Fruit fly (Drosophila melanogaster) whole organism, adult: ENCODE results near the gene Pez.

Experiments
- CG11617 ChIP-seq: fragments of 200-800 bp; sonication (Bioruptor generic); optimal IDR thresholded peaks from 2 replicates; lab custom pipeline; 2017; ENCODE audit warnings: mild to moderate bottlenecking, missing biosample characterization, missing genetic modification reagents, missing genetic modification characterization
- CG12768 ChIP-seq: fragments of 200-800 bp; sonication (Bioruptor generic); optimal IDR thresholded peaks from 2 replicates; lab custom pipeline; 2017; ENCODE audit warnings: missing biosample characterization, missing genetic modification characterization, mild to moderate bottlenecking, moderate library complexity, missing genetic modification reagents
- CG14711 ChIP-seq: fragments of 200-800 bp; sonication (Bioruptor generic); optimal IDR thresholded peaks from 2 replicates; lab custom pipeline; 2018; ENCODE audit warnings: missing biosample characterization, mild to moderate bottlenecking, missing genetic modification characterization, moderate library complexity
- CG1620 ChIP-seq: fragments of 200-800 bp; sonication (Bioruptor generic); optimal IDR thresholded peaks from 2 replicates; lab custom pipeline; 2016; ENCODE audit warnings: missing biosample characterization, missing genetic modification characterization
- CG33017 ChIP-seq: fragments of 200-800 bp; sonication (Bioruptor generic); optimal IDR thresholded peaks from 2 replicates; lab custom pipeline; 2018; ENCODE audit warnings: missing biosample characterization, mild to moderate bottlenecking, missing genetic modification characterization, moderate library complexity
- CG5204 ChIP-seq: fragments of 200-800 bp; sonication (Bioruptor generic); optimal IDR thresholded peaks from 2 replicates; lab custom pipeline; 2016; ENCODE audit warnings: missing biosample characterization, missing genetic modification characterization
- CG7045 ChIP-seq: fragments of 200-800 bp; sonication (Bioruptor generic); optimal IDR thresholded peaks from 2 replicates; lab custom pipeline; 2017; ENCODE audit warnings: missing biosample characterization, mild to moderate bottlenecking, missing genetic modification characterization
- CG7101 ChIP-seq: fragments of 200-800 bp; sonication (Bioruptor generic); optimal IDR thresholded peaks from 2 replicates; lab custom pipeline; 2018; ENCODE audit warnings: missing biosample characterization, mild to moderate bottlenecking, missing genetic modification characterization, moderate library complexity
- Clk ChIP-seq: fragments of 200-800 bp; sonication (Bioruptor generic); optimal IDR thresholded peaks from 2 replicates; lab custom pipeline; 2017; ENCODE audit warnings: missing biosample characterization, missing genetic modification characterization
- Crg-1 ChIP-seq: fragments of 200-800 bp; sonication (Bioruptor generic); optimal IDR thresholded peaks from 2 replicates; lab custom pipeline; 2016; ENCODE audit warnings: missing biosample characterization, missing genetic modification characterization
- Hr96 ChIP-seq: fragments of 200-800 bp; sonication (Bioruptor generic); optimal IDR thresholded peaks from 2 replicates; lab custom pipeline; 2016; ENCODE audit warnings: missing biosample characterization, missing genetic modification characterization
- Mnt ChIP-seq: fragments of 200-800 bp; sonication (Bioruptor generic); optimal IDR thresholded peaks from 2 replicates; lab custom pipeline; 2016; ENCODE audit warnings: missing biosample characterization, mild to moderate bottlenecking, missing genetic modification characterization
- bab1 ChIP-seq: fragments of 200-800 bp; sonication (Bioruptor generic); optimal IDR thresholded peaks from 3 replicates; lab custom pipeline; 2019; ENCODE audit warnings: missing biosample characterization, mild to moderate bottlenecking, missing genetic modification characterization, moderate library complexity
- cic ChIP-seq: fragments of 200-800 bp; sonication (Bioruptor generic); optimal IDR thresholded peaks from 2 replicates; lab custom pipeline; 2017; ENCODE audit warnings: missing biosample characterization, mild to moderate bottlenecking, missing genetic modification characterization, moderate library complexity
- cnc ChIP-seq, 2 experiments: fragments of >200 bp; optimal IDR thresholded peaks; 2 replicates each; lab custom pipeline; 2017
- kay ChIP-seq: fragments of 200-800 bp; sonication (Bioruptor generic); peaks from one replicate; lab custom pipeline; 2016; ENCODE audit warnings: missing biosample characterization, missing genetic modification characterization, borderline replicate concordance
- ovo ChIP-seq: fragments of 200-800 bp; sonication (Bioruptor generic); optimal IDR thresholded peaks from 2 replicates; lab custom pipeline; 2016; ENCODE audit warnings: missing biosample characterization, missing genetic modification characterization
- pad ChIP-seq: fragments of 200-800 bp; sonication (Bioruptor generic); optimal IDR thresholded peaks from 3 replicates; lab custom pipeline; 2017; ENCODE audit warnings: missing biosample characterization, missing genetic modification characterization, mild to moderate bottlenecking, moderate library complexity, missing genetic modification reagents
- tj ChIP-seq: fragments of 200-800 bp; sonication (Bioruptor generic); optimal IDR thresholded peaks from 3 replicates; lab custom pipeline; 2017; ENCODE audit warnings: missing biosample characterization, mild to moderate bottlenecking, missing genetic modification characterization, moderate library complexity
- toe ChIP-seq: fragments of 200-800 bp; sonication (Bioruptor generic); optimal IDR thresholded peaks from 2 replicates; lab custom pipeline; 2016; ENCODE audit warnings: missing biosample characterization, missing genetic modification characterization

Gene Pez

DNA sequence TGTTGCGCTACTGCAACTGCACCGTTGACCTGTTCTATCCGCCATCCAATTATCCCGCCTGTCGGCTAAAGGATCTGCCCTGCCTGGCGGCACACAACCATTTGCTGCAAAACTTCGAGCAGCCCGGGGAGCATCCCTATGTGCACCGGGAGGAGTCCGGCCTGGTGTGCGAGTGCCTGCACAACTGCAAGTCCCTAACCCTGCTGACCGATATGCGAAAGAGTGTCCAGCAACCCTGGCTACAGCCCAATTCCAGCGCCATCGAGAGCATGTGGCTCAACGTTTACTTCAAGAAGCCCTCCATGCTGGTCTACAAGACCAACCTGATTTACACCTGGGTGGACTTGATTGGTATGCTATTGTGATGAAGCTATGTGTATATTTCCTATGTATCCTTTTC lies 17.7 kb upstream of the Pez start:
- TF ChIP-seq tj (GFP tag; lab: Kevin White, UChicago) (no peak), CG33017 (tag; lab: Kevin White, UChicago) (no peak), cic (GFP tag; lab: Kevin White, UChicago) (no peak), CG14711 (tag; lab: Kevin White, UChicago) (no peak), CG7045 (GFP tag; lab: Kevin White, UChicago) (no peak), pad (GFP tag; lab: Kevin White, UChicago) (no peak), bab1 (GFP tag; lab: Kevin White, UChicago) (no peak), CG7101 (tag; lab: Kevin White, UChicago) (no peak), Hr96 (no peak), ovo (GFP tag; lab: Kevin White, UChicago) (no peak), toe (GFP tag; lab: Kevin White, UChicago) (no peak), cnc (optimal IDR thresholded peaks at IDR 0.05; lab: Kevin White, UChicago) (no peak), Clk (GFP tag; lab: Kevin White, UChicago) (no peak), CG1620 (GFP tag; lab: Kevin White, UChicago) (no peak), CG5204 (GFP tag; lab: Kevin White, UChicago) (no peak)

DNA sequence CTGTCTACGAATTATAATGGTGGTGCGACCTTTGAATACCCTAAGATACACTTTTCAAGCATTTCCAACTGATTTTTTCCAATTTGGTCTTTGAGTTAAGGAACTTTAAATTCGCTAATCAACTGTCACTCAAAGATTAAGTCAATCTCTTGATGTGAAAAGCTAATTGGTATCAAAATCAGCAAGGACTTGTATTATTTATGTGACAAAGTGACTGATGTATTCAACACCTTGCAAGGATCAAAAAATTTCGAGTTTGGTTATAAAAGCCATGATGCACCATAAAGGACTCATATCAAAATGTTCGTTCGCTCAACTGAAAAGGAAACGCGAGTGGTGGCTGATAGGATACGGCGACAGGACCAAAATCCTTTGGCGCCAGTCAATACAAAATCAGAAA lies 16.2 kb upstream of the Pez start, which contains the start of gene ppk14:
ppk14 (plus strand) TSS at position 301 of the 400 bp plus-strand sequence.
- TF ChIP-seq Crg-1 (GFP tag; lab: Kevin White, UChicago) (no peak), CG5204 (GFP tag; lab: Kevin White, UChicago) (no peak)

DNA sequence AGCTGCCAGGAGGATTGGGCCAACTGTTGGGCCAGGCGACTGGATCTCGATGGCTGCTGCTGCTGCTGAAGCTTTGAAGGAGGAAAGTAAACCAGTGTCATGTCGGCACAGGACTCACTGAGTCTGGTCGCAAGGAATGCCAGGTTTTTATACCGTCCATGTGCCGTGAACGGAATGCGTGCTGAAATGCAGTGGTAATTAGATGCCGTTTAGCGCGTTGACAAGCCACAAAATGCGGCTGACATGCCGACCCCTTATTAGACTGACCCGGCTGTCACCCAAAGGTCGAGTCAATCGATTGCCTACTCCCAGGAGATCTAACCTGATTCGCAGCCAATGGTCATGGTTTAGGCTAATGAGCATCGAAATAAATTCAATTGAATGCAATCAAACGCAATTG lies 15.8 kb upstream of the Pez start, which contains the start of gene ppk7:
ppk7 (minus strand) TSS at position 101 of the 400 bp plus-strand sequence.
- TF ChIP-seq CG5204 (GFP tag; lab: Kevin White, UChicago): no peak
- no peak for TF ChIP-seq pad (GFP tag; lab: Kevin White, UChicago)
- no peak for TF ChIP-seq Crg-1 (GFP tag; lab: Kevin White, UChicago)
- no peak for TF ChIP-seq Mnt (GFP tag; lab: Kevin White, UChicago)
- TF ChIP-seq CG12768 (GFP tag; lab: Kevin White, UChicago): no peak
- no peak for TF ChIP-seq Hr96
- TF ChIP-seq toe (GFP tag; lab: Kevin White, UChicago): no peak
- no peak for TF ChIP-seq CG14711 (tag; lab: Kevin White, UChicago)
- no peak for TF ChIP-seq cic (GFP tag; lab: Kevin White, UChicago)
- no peak for TF ChIP-seq CG7045 (GFP tag; lab: Kevin White, UChicago)
- no peak for TF ChIP-seq ovo (GFP tag; lab: Kevin White, UChicago)
- TF ChIP-seq cnc (optimal IDR thresholded peaks at IDR 0.05; lab: Kevin White, UChicago): no peak

DNA sequence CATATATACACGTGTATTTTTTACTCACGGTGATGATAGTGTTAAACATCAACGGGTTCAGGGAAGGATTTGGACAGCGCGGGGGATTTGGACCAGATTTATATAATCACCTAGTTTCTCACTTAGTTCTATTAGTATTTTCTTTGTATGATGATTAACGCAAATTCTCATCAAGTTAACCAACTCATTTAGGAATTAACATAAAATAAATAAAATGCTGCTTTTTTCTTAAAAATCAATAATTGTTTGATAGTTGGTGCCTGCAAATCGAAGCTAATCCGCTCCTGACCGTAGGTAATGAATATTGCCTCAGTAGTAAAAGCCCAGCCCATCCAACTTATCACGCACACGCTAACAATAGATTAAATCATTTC lies 13.3 kb upstream of the Pez start:
- TF ChIP-seq tj (GFP tag; lab: Kevin White, UChicago) (peak; percentile 54), CG12768 (GFP tag; lab: Kevin White, UChicago) (peak; percentile 96), CG5204 (GFP tag; lab: Kevin White, UChicago) (peak; percentile 95), Clk (GFP tag; lab: Kevin White, UChicago) (peak; percentile 90), toe (GFP tag; lab: Kevin White, UChicago) (peak; percentile 94), CG7101 (tag; lab: Kevin White, UChicago) (peak; percentile 95), ovo (GFP tag; lab: Kevin White, UChicago) (peak; percentile 55), cic (GFP tag; lab: Kevin White, UChicago) (peak; percentile 98), CG1620 (GFP tag; lab: Kevin White, UChicago) (peak; percentile 64), Hr96 (peak; percentile 92), CG7045 (GFP tag; lab: Kevin White, UChicago) (peak; percentile 91), kay (GFP tag; lab: Kevin White, UChicago) (peak; percentile 98), Crg-1 (GFP tag; lab: Kevin White, UChicago) (peak; percentile 74), pad (GFP tag; lab: Kevin White, UChicago) (peak; percentile 83), CG11617 (GFP tag; lab: Kevin White, UChicago) (peak; percentile 87), CG33017 (tag; lab: Kevin White, UChicago) (peak; percentile 95), Mnt (GFP tag; lab: Kevin White, UChicago) (peak; percentile 85), bab1 (GFP tag; lab: Kevin White, UChicago) (peak; percentile 46), CG14711 (tag; lab: Kevin White, UChicago) (peak; percentile 89), cnc (optimal IDR thresholded peaks at IDR 0.05; lab: Kevin White, UChicago) (no peak)

DNA sequence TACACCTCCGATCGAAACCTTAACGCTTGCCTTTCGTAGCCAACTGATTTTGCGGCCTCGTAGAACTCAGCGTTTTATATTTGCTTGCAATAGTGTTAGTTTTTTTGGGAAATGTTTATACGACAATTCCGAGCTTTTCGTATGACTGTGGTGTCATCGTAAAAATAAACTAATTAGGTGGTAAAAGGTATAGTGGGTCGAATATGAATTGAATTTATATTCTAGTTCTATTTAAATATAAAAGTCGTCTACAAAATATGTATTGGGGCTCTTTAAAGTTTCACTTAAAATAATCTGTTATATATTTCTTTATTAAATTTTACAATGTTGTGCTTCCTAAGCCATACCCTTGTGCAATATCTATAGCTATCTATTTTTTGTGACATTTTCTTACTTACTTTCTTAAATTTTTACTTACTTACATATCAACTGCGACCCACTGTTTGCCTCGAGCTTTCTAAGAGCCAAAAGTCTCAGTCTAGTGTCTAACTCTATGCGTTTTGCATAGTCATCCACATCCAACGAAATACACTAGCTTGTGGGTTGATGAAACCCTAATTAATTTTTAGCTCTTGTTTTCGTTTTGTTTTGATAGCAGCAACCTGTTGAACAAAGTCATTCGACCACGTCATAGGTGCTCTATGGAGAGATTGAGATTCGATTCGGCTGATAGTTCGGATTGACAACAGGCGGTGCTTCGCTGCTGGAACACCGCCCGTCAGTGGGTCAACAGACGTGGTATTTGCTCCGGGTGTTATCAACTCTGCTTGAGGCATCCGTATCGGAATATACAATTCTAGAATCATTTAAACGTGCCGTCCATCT lies 12.7 kb upstream of the Pez start, which contains the start of gene CG9498:
CG9498 (minus strand) TSS at position 51 of the 825 bp plus-strand sequence.
- TF ChIP-seq CG1620 (GFP tag; lab: Kevin White, UChicago) (no peak), toe (GFP tag; lab: Kevin White, UChicago) (peak; percentile 38), CG33017 (tag; lab: Kevin White, UChicago) (peak; percentile 97), Hr96 (peak; percentile 32), CG14711 (tag; lab: Kevin White, UChicago) (peak; percentile 86), tj (GFP tag; lab: Kevin White, UChicago) (peak; percentile 61), CG5204 (GFP tag; lab: Kevin White, UChicago) (peak; percentile 72), CG12768 (GFP tag; lab: Kevin White, UChicago) (peak; percentile 96), CG11617 (GFP tag; lab: Kevin White, UChicago) (peak; percentile 89), ovo (GFP tag; lab: Kevin White, UChicago) (peak; percentile 2), bab1 (GFP tag; lab: Kevin White, UChicago) (no peak), Crg-1 (GFP tag; lab: Kevin White, UChicago) (peak; percentile 31), cnc (optimal IDR thresholded peaks at IDR 0.05; lab: Kevin White, UChicago) (peak in 1 of 2 experiments; percentile 90), Mnt (GFP tag; lab: Kevin White, UChicago) (peak; percentile 13), Clk (GFP tag; lab: Kevin White, UChicago) (peak; percentile 91), CG7045 (GFP tag; lab: Kevin White, UChicago) (peak; percentile 47), kay (GFP tag; lab: Kevin White, UChicago) (peak; percentile 52), CG7101 (tag; lab: Kevin White, UChicago) (peak; percentile 93), pad (GFP tag; lab: Kevin White, UChicago) (peak; percentile 80), cic (GFP tag; lab: Kevin White, UChicago) (peak; percentile 34)
